Fruit fly (Drosophila melanogaster) whole organism, pupa: ENCODE results near the gene Plap.

Experiments used
- CG10348 ChIP-seq: fragments of 200-800 bp; sonication (Bioruptor generic); IDR thresholded peaks from 2 replicates; pipeline ENCODE4 v1.3.6; 2022; ENCODE audit warnings: missing biosample characterization, missing genetic modification characterization
- CG12605 ChIP-seq: fragments of 200-800 bp; sonication (Bioruptor generic); IDR thresholded peaks from 2 replicates; pipeline ENCODE4 v1.3.6; 2022; ENCODE audit warnings: missing biosample characterization, missing genetic modification characterization
- CG13204 ChIP-seq: fragments of 200-800 bp; sonication (Bioruptor generic); optimal IDR thresholded peaks from 2 replicates; lab custom pipeline; 2018; ENCODE audit warnings: missing biosample characterization, mild to moderate bottlenecking, missing genetic modification characterization, moderate library complexity
- CG14655 ChIP-seq: fragments of 200-800 bp; sonication (Bioruptor generic); optimal IDR thresholded peaks from 3 replicates; lab custom pipeline; 2017; ENCODE audit warnings: mild to moderate bottlenecking, missing biosample characterization, missing genetic modification reagents, missing genetic modification characterization
- CG15710 ChIP-seq: fragments of 200-800 bp; sonication (Bioruptor generic); optimal IDR thresholded peaks from 2 replicates; lab custom pipeline; 2018; ENCODE audit warnings: missing biosample characterization, mild to moderate bottlenecking, missing genetic modification characterization, moderate library complexity
- CG17806 ChIP-seq: fragments of 200-800 bp; sonication (Bioruptor generic); optimal IDR thresholded peaks from 2 replicates; lab custom pipeline; 2018; ENCODE audit warnings: missing biosample characterization, mild to moderate bottlenecking, missing genetic modification characterization, moderate library complexity
- CG32121 ChIP-seq: fragments of 200-800 bp; sonication (Bioruptor generic); IDR thresholded peaks from 2 replicates; pipeline ENCODE4 v1.3.6; 2022; ENCODE audit warnings: missing biosample characterization, missing genetic modification characterization
- CG34367 ChIP-seq: fragments of 200-800 bp; sonication (Bioruptor generic); optimal IDR thresholded peaks from 2 replicates; lab custom pipeline; 2018; ENCODE audit warnings: missing biosample characterization, mild to moderate bottlenecking, missing genetic modification characterization
- CG4496 ChIP-seq: fragments of 200-800 bp; sonication (Bioruptor generic); IDR thresholded peaks from 3 replicates; pipeline ENCODE4 v1.3.6; 2022; ENCODE audit warnings: missing biosample characterization, missing genetic modification characterization
- CG8159 ChIP-seq: fragments of 200-800 bp; sonication (Bioruptor generic); optimal IDR thresholded peaks from 3 replicates; lab custom pipeline; 2018; ENCODE audit warnings: missing biosample characterization, mild to moderate bottlenecking, missing genetic modification characterization, moderate library complexity
- CG8301 ChIP-seq: fragments of 200-800 bp; sonication (Bioruptor generic); optimal IDR thresholded peaks from 2 replicates; lab custom pipeline; 2018; ENCODE audit warnings: missing biosample characterization, mild to moderate bottlenecking, missing genetic modification characterization
- CG9948 ChIP-seq: fragments of 200-800 bp; sonication (Bioruptor generic); optimal IDR thresholded peaks from 2 replicates; lab custom pipeline; 2018; ENCODE audit warnings: missing biosample characterization, mild to moderate bottlenecking, missing genetic modification characterization, moderate library complexity
- D1 ChIP-seq: fragments of 200-800 bp; sonication (Bioruptor generic); optimal IDR thresholded peaks from 2 replicates; lab custom pipeline; 2018; ENCODE audit warnings: missing biosample characterization, mild to moderate bottlenecking, missing genetic modification characterization, moderate library complexity
- EcR ChIP-seq: fragments of 200-800 bp; sonication (Bioruptor generic); optimal IDR thresholded peaks from 3 replicates; lab custom pipeline; 2019; ENCODE audit warnings: missing biosample characterization, missing genetic modification characterization, mild to moderate bottlenecking, moderate library complexity, missing genetic modification reagents
- Ets98B ChIP-seq: fragments of 200-800 bp; sonication (Bioruptor generic); IDR thresholded peaks from 2 replicates; pipeline ENCODE4 v1.3.6; 2022; ENCODE audit warnings: missing biosample characterization, missing genetic modification characterization
- Pif1A ChIP-seq: fragments of 200-800 bp; sonication (Bioruptor generic); optimal IDR thresholded peaks from 3 replicates; lab custom pipeline; 2016; ENCODE audit warnings: missing biosample characterization, missing genetic modification characterization
- Pif1B ChIP-seq: fragments of 200-800 bp; sonication (Bioruptor generic); optimal IDR thresholded peaks from 3 replicates; lab custom pipeline; 2016; ENCODE audit warnings: missing biosample characterization, missing genetic modification characterization
- Snoo ChIP-seq: fragments of 200-800 bp; sonication (Bioruptor generic); optimal IDR thresholded peaks from 3 replicates; lab custom pipeline; 2017; ENCODE audit warnings: missing biosample characterization, mild to moderate bottlenecking, missing genetic modification characterization, inconsistent platforms
- fd96Ca ChIP-seq: fragments of 200-800 bp; sonication (Bioruptor generic); IDR thresholded peaks from 3 replicates; pipeline ENCODE4 v1.3.6; 2022; ENCODE audit warnings: missing biosample characterization, missing genetic modification characterization
- gl ChIP-seq: fragments of 200-800 bp; sonication (Bioruptor generic); optimal IDR thresholded peaks from 2 replicates; lab custom pipeline; 2018; ENCODE audit warnings: missing biosample characterization, mild to moderate bottlenecking, missing genetic modification characterization
- rn ChIP-seq: fragments of 200-800 bp; sonication (Bioruptor generic); IDR thresholded peaks from 2 replicates; pipeline ENCODE4 v1.3.6; 2022; ENCODE audit warnings: missing biosample characterization, missing genetic modification characterization

Gene Plap

dm6 chr2L:1177522-1177921 lies 7.4 kb upstream of the Plap start, which contains the start of gene CG4896:
TSS of gene CG4896 (plus strand) at chr2L:1177690.
- TF ChIP-seq CG8159, result no peak
- TF ChIP-seq EcR, result no peak
- TF ChIP-seq CG10348 (GFP tag; lab: Robert Waterston, UW), result no peak
- TF ChIP-seq CG32121 (GFP tag; lab: Robert Waterston, UW), result no peak
- TF ChIP-seq fd96Ca (GFP tag; lab: Robert Waterston, UW), result no peak
- TF ChIP-seq CG13204, result no peak
- TF ChIP-seq rn (GFP tag; lab: Robert Waterston, UW), result no peak
- peak; percentile 14 for TF ChIP-seq gl (tag; lab: Kevin White, UChicago)
- peak; percentile 21 for TF ChIP-seq CG15710 (tag; lab: Kevin White, UChicago)
- no peak for TF ChIP-seq Snoo (tag; lab: Kevin White, UChicago)
- TF ChIP-seq CG9948, result no peak
- TF ChIP-seq CG4496 (GFP tag; lab: Robert Waterston, UW), result peak; percentile 68
- TF ChIP-seq CG8301 (tag; lab: Kevin White, UChicago), result no peak
- no peak for TF ChIP-seq Pif1A (GFP tag; lab: Kevin White, UChicago)
- TF ChIP-seq Pif1B, result no peak
- no peak for TF ChIP-seq D1 (tag; lab: Kevin White, UChicago)
- no peak for TF ChIP-seq CG14655
- TF ChIP-seq CG12605 (GFP tag; lab: Robert Waterston, UW), result no peak
- TF ChIP-seq Ets98B (GFP tag; lab: Robert Waterston, UW), result peak; percentile 48
- TF ChIP-seq CG34367 (tag; lab: Kevin White, UChicago), result no peak
- no peak for TF ChIP-seq CG17806 (tag; lab: Kevin White, UChicago)

- no peak for TF ChIP-seq CG13204
- TF ChIP-seq fd96Ca (GFP tag; lab: Robert Waterston, UW), result peak; percentile 26; the same call in 1 of the 3 replicates
- peak; percentile 59 for TF ChIP-seq CG9948
- TF ChIP-seq D1 (tag; lab: Kevin White, UChicago), result no peak
- TF ChIP-seq Snoo (tag; lab: Kevin White, UChicago), result peak; percentile 70
- TF ChIP-seq CG15710 (tag; lab: Kevin White, UChicago), result peak; percentile 80
- TF ChIP-seq CG8301 (tag; lab: Kevin White, UChicago), result no peak
- 0 out of 2 replicates have a peak, but pooled peaks have one; percentile 16 for TF ChIP-seq CG32121 (GFP tag; lab: Robert Waterston, UW)
- TF ChIP-seq CG17806 (tag; lab: Kevin White, UChicago), result peak; percentile 63
- no peak for TF ChIP-seq Pif1B
- no peak for TF ChIP-seq Pif1A (GFP tag; lab: Kevin White, UChicago)
- no peak for TF ChIP-seq CG34367 (tag; lab: Kevin White, UChicago)
- TF ChIP-seq CG14655, result no peak
- peak; percentile 55 for TF ChIP-seq Ets98B (GFP tag; lab: Robert Waterston, UW)
- no peak for TF ChIP-seq CG10348 (GFP tag; lab: Robert Waterston, UW)
- peak; percentile 84 for TF ChIP-seq EcR
- no peak for TF ChIP-seq CG12605 (GFP tag; lab: Robert Waterston, UW)
- TF ChIP-seq CG4496 (GFP tag; lab: Robert Waterston, UW), result peak; percentile 74
- peak; percentile 73 for TF ChIP-seq CG8159
- no peak for TF ChIP-seq gl (tag; lab: Kevin White, UChicago)
- TF ChIP-seq rn (GFP tag; lab: Robert Waterston, UW), result peak; percentile 49; the same call in 1 of the 2 replicates
Measured at dm6 chr2L:1172704-1173107, 2.5 kb upstream of the Plap start, which contains the start of the genes Charon and CG4887. TSS of gene Charon (minus strand) at chr2L:1172805. TSS of gene CG4887 (plus strand) at chr2L:1173009.

dm6 chr2L:1166326-1166725 lies 3.8 kb downstream of the Plap start, which contains the start of gene CG14341:
TSS of gene CG14341 (plus strand) at chr2L:1166506.
- no peak for TF ChIP-seq CG4496 (GFP tag; lab: Robert Waterston, UW)
- TF ChIP-seq CG34367 (tag; lab: Kevin White, UChicago), result no peak
- no peak for TF ChIP-seq Snoo (tag; lab: Kevin White, UChicago)
- no peak for TF ChIP-seq fd96Ca (GFP tag; lab: Robert Waterston, UW)
- TF ChIP-seq Pif1B, result no peak
- TF ChIP-seq CG15710 (tag; lab: Kevin White, UChicago), result no peak
- TF ChIP-seq CG13204, result no peak
- no peak for TF ChIP-seq CG8301 (tag; lab: Kevin White, UChicago)
- TF ChIP-seq CG9948, result no peak
- TF ChIP-seq Ets98B (GFP tag; lab: Robert Waterston, UW), result no peak
- no peak for TF ChIP-seq Pif1A (GFP tag; lab: Kevin White, UChicago)
- no peak for TF ChIP-seq rn (GFP tag; lab: Robert Waterston, UW)
- TF ChIP-seq CG8159, result no peak
- TF ChIP-seq CG32121 (GFP tag; lab: Robert Waterston, UW), result no peak
- no peak for TF ChIP-seq CG12605 (GFP tag; lab: Robert Waterston, UW)
- TF ChIP-seq CG17806 (tag; lab: Kevin White, UChicago), result no peak
- no peak for TF ChIP-seq D1 (tag; lab: Kevin White, UChicago)
- TF ChIP-seq, all 21 proteins: peak for 0

- TF ChIP-seq CG8301 (tag; lab: Kevin White, UChicago), result no peak
- no peak for TF ChIP-seq CG15710 (tag; lab: Kevin White, UChicago)
- TF ChIP-seq CG17806 (tag; lab: Kevin White, UChicago), result no peak
- no peak for TF ChIP-seq EcR
- TF ChIP-seq CG32121 (GFP tag; lab: Robert Waterston, UW), result no peak
- TF ChIP-seq CG13204, result no peak
- no peak for TF ChIP-seq Pif1A (GFP tag; lab: Kevin White, UChicago)
- TF ChIP-seq CG10348 (GFP tag; lab: Robert Waterston, UW), result no peak
- TF ChIP-seq CG4496 (GFP tag; lab: Robert Waterston, UW), result no peak
- no peak for TF ChIP-seq CG14655
- TF ChIP-seq, all 21 proteins: peak for 0
Measured at dm6 chr2L:1164294-1164693, 5.9 kb downstream of the Plap start, which contains the start of gene IntS14. TSS of gene IntS14 (plus strand) at chr2L:1164443.

dm6 chr2L:1163538-1164143 lies 6.5 kb downstream of the Plap start, which contains the start of gene CG5080:
TSS of gene CG5080 (minus strand) at chr2L:1163886.
- TF ChIP-seq fd96Ca (GFP tag; lab: Robert Waterston, UW), result 0 out of 3 replicates have a peak, but pooled peaks have one; percentile 16
- TF ChIP-seq CG9948, result no peak
- no peak for TF ChIP-seq CG34367 (tag; lab: Kevin White, UChicago)
- TF ChIP-seq, all 21 proteins: peak for 1
